Worm (Caenorhabditis elegans) whole organism, mixed stage, embryonic: ENCODE data around the gene ZK105.12.

ENCODE experiments used
- M03D4.4 ChIP-seq: sonication (generic microtip); optimal IDR thresholded peaks from 2 replicates; lab custom pipeline; 2017; ENCODE audit warnings: mild to moderate bottlenecking, missing genetic modification characterization, missing compliant biosample characterization
- bed-3 ChIP-seq: fragments of 200-800 bp; sonication (Bioruptor generic); optimal IDR thresholded peaks from 3 replicates; lab custom pipeline; 2018; ENCODE audit warnings: mild to moderate bottlenecking, missing genetic modification characterization, moderate library complexity, missing compliant biosample characterization
- blmp-1 ChIP-seq: fragments of 150-350 bp; optimal IDR thresholded peaks from 2 replicates; lab custom pipeline; 2014; ENCODE audit warnings: missing biosample characterization, missing genetic modification characterization
- ceh-39 ChIP-seq: fragments of 150-350 bp; optimal IDR thresholded peaks from 2 replicates; lab custom pipeline; 2014; ENCODE audit warnings: missing biosample characterization, missing genetic modification characterization
- ceh-43 ChIP-seq: fragments of 200-800 bp; sonication (Bioruptor generic); optimal IDR thresholded peaks from 2 replicates; lab custom pipeline; 2018; ENCODE audit warnings: mild to moderate bottlenecking, missing genetic modification characterization, moderate library complexity, missing compliant biosample characterization
- ceh-83 ChIP-seq: fragments of 200-800 bp; sonication (Bioruptor generic); optimal IDR thresholded peaks from 2 replicates; lab custom pipeline; 2018; ENCODE audit warnings: mild to moderate bottlenecking, missing genetic modification characterization, missing compliant biosample characterization
- ces-1 ChIP-seq: fragments of 150-350 bp; optimal IDR thresholded peaks from 2 replicates; lab custom pipeline; 2014; ENCODE audit warnings: missing biosample characterization, missing genetic modification reagents, missing genetic modification characterization
- cnd-1 ChIP-seq: fragments of 200-800 bp; sonication (Bioruptor generic); optimal IDR thresholded peaks from 2 replicates; lab custom pipeline; 2018; ENCODE audit warnings: mild to moderate bottlenecking, missing genetic modification characterization, missing compliant biosample characterization
- drap-1 ChIP-seq: fragments of 200-800 bp; sonication (Bioruptor generic); optimal IDR thresholded peaks from 3 replicates; lab custom pipeline; 2018; ENCODE audit warnings: mild to moderate bottlenecking, missing genetic modification characterization, missing compliant biosample characterization
- elt-1 ChIP-seq: sonication (generic microtip); optimal IDR thresholded peaks from 2 replicates; lab custom pipeline; 2017; ENCODE audit warnings: missing genetic modification characterization, mild to moderate bottlenecking, missing compliant biosample characterization, antibody characterized with exemption, moderate library complexity, borderline replicate concordance; ENCODE audit not compliant: insufficient read depth
- elt-3 ChIP-seq: fragments of 150-350 bp; optimal IDR thresholded peaks from 2 replicates; lab custom pipeline; 2014; ENCODE audit warnings: missing biosample characterization, missing genetic modification characterization
- flh-1 ChIP-seq: fragments of 200-800 bp; sonication (Bioruptor generic); optimal IDR thresholded peaks from 2 replicates; lab custom pipeline; 2018; ENCODE audit warnings: mild to moderate bottlenecking, missing genetic modification characterization, moderate library complexity, missing compliant biosample characterization
- ham-2 ChIP-seq: fragments of 200-800 bp; sonication (Bioruptor generic); optimal IDR thresholded peaks from 2 replicates; lab custom pipeline; 2018; ENCODE audit warnings: mild to moderate bottlenecking, missing genetic modification characterization, missing compliant biosample characterization
- hlh-1 ChIP-seq: fragments of 150-350 bp; optimal IDR thresholded peaks from 2 replicates; lab custom pipeline; 2014; ENCODE audit warnings: missing biosample characterization, missing genetic modification reagents, missing genetic modification characterization
- lin-32 ChIP-seq: fragments of 200-800 bp; sonication (Bioruptor generic); optimal IDR thresholded peaks from 2 replicates; lab custom pipeline; 2018; ENCODE audit warnings: mild to moderate bottlenecking, missing genetic modification characterization, missing compliant biosample characterization
- lsy-2 ChIP-seq: fragments of 150-350 bp; optimal IDR thresholded peaks from 2 replicates; lab custom pipeline; 2014; ENCODE audit warnings: missing biosample characterization, missing genetic modification characterization
- mab-5 ChIP-seq: fragments of 150-350 bp; optimal IDR thresholded peaks from 2 replicates; lab custom pipeline; 2014; ENCODE audit warnings: missing biosample characterization, missing genetic modification characterization
- mep-1 ChIP-seq: fragments of 150-350 bp; optimal IDR thresholded peaks from 2 replicates; lab custom pipeline; 2017; ENCODE audit warnings: missing biosample characterization, missing genetic modification reagents, missing genetic modification characterization, inconsistent platforms
- mls-2 ChIP-seq: sonication (generic microtip); optimal IDR thresholded peaks from 2 replicates; lab custom pipeline; 2016; ENCODE audit warnings: mild to moderate bottlenecking, missing genetic modification characterization, moderate library complexity, missing compliant biosample characterization
- nhr-12 ChIP-seq: fragments of 150-350 bp; optimal IDR thresholded peaks from 2 replicates; lab custom pipeline; 2014; ENCODE audit warnings: missing biosample characterization, missing genetic modification characterization
- nhr-2 ChIP-seq: fragments of 150-350 bp; optimal IDR thresholded peaks from 2 replicates; lab custom pipeline; 2014; ENCODE audit warnings: missing biosample characterization, missing genetic modification characterization
- nhr-237 ChIP-seq: fragments of 150-350 bp; optimal IDR thresholded peaks from 2 replicates; lab custom pipeline; 2014; ENCODE audit warnings: missing biosample characterization, missing genetic modification characterization
- nhr-28 ChIP-seq: fragments of 150-350 bp; optimal IDR thresholded peaks from 2 replicates; lab custom pipeline; 2014; ENCODE audit warnings: missing biosample characterization, missing genetic modification characterization
- pha-4 ChIP-seq: fragments of 150-350 bp; optimal IDR thresholded peaks from 2 replicates; lab custom pipeline; 2018; ENCODE audit warnings: missing biosample characterization, missing genetic modification reagents, missing genetic modification characterization
- sem-2 ChIP-seq: fragments of 200-800 bp; sonication (Bioruptor generic); optimal IDR thresholded peaks from 2 replicates; lab custom pipeline; 2018; ENCODE audit warnings: mild to moderate bottlenecking, missing genetic modification characterization, missing compliant biosample characterization
- snpc-4 ChIP-seq: fragments of 150-350 bp; optimal IDR thresholded peaks from 2 replicates; lab custom pipeline; 2014; ENCODE audit warnings: missing biosample characterization, missing genetic modification characterization
- sptf-1 ChIP-seq: sonication (generic microtip); optimal IDR thresholded peaks from 2 replicates; lab custom pipeline; 2017; ENCODE audit warnings: mild to moderate bottlenecking, missing genetic modification characterization, moderate library complexity, missing compliant biosample characterization
- tbx-8 ChIP-seq: fragments of 200-800 bp; sonication (Bioruptor generic); optimal IDR thresholded peaks from 2 replicates; lab custom pipeline; 2018; ENCODE audit warnings: mild to moderate bottlenecking, missing genetic modification characterization, moderate library complexity, missing compliant biosample characterization
- unc-120 ChIP-seq: sonication (generic microtip); optimal IDR thresholded peaks from 2 replicates; lab custom pipeline; 2017; ENCODE audit warnings: missing genetic modification characterization, missing compliant biosample characterization; ENCODE audit not compliant: poor library complexity, severe bottlenecking
- unc-39 ChIP-seq: fragments of 150-350 bp; optimal IDR thresholded peaks from 2 replicates; lab custom pipeline; 2014; ENCODE audit warnings: missing biosample characterization, missing genetic modification characterization
- unc-62 ChIP-seq: fragments of 150-350 bp; optimal IDR thresholded peaks from 2 replicates; lab custom pipeline; 2014; ENCODE audit warnings: missing biosample characterization, missing genetic modification reagents, missing genetic modification characterization
- zip-8 ChIP-seq: fragments of 150-350 bp; optimal IDR thresholded peaks from 2 replicates; lab custom pipeline; 2014; ENCODE audit warnings: missing biosample characterization, missing genetic modification characterization
- ztf-11 ChIP-seq: fragments of 150-350 bp; optimal IDR thresholded peaks from 2 replicates; lab custom pipeline; 2014; ENCODE audit warnings: missing biosample characterization, missing genetic modification characterization

Gene ZK105.12

DNA sequence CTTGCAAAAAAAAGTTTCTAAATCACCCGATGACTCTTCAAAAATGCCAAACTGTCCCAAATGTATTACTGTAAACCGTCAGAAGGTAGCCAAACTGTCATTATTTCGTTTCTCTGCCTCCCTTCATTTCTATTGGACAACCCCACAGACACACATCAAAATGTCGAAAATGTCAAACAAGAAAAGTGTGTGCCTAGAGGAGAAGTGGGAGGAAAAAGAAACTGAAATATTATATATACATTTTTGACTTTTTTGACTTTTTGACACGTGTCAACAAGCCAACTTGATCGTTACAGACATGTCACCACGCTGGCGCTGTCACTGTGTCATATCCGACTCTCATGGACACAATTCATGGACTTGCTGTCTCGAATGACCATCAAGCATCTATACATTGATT lies 33.8 kb upstream of the ZK105.12 start:
- TF ChIP-seq M03D4.4 (tag; lab: Kevin White, UChicago) (no peak), elt-1 (tag; lab: Kevin White, UChicago) (no peak), ceh-39 (tag; lab: Kevin White, UChicago) (no peak), zip-8 (tag; lab: Kevin White, UChicago) (no peak), mep-1 (tag; lab: Kevin White, UChicago) (no peak), nhr-237 (no peak), sptf-1 (tag; lab: Kevin White, UChicago) (no peak), snpc-4 (tag; lab: Kevin White, UChicago) (no peak), unc-39 (no peak), ham-2 (no peak), lsy-2 (tag; lab: Kevin White, UChicago) (no peak), blmp-1 (tag; lab: Kevin White, UChicago) (no peak), tbx-8 (GFP tag; lab: Kevin White, UChicago) (no peak), sem-2 (GFP tag; lab: Kevin White, UChicago) (no peak), bed-3 (GFP tag; lab: Kevin White, UChicago) (no peak), ces-1 (GFP tag; lab: Kevin White, UChicago) (no peak), lin-32 (no peak), mab-5 (tag; lab: Kevin White, UChicago) (no peak), ceh-83 (GFP tag; lab: Kevin White, UChicago) (no peak)

DNA sequence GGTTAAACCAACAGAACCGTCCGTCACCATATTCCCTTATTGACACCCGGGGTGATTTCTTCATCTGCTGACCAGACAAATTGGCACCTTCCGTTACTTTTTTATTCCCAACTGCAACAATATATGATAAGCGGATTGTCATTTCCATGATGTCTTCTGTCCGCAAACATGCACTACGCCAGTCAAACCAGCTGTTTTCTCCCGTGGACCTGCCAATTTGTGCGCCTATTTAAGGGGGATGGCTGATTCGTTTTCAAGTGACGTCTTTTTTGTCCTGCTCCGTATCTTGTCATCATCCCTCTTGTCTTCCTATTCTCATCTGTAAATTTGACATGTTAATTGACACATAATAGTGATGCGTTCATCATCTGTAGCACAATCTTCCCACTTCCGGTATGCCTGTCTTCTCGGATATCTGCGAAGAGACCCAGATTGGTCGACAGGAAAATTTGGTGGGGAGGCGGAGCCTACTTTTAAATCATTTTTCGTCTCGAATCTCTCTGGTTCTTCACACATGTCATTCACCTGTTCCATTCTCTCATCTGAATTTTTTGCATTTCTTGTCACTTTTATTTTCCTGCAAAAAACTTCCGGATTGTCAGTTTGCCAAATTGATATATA lies 32.2 kb upstream of the ZK105.12 start:
- TF ChIP-seq sem-2 (GFP tag; lab: Kevin White, UChicago), result no peak
- TF ChIP-seq elt-3 (tag; lab: Kevin White, UChicago), result no peak
- TF ChIP-seq ham-2, result no peak
- no peak for TF ChIP-seq M03D4.4 (tag; lab: Kevin White, UChicago)
- no peak for TF ChIP-seq flh-1 (GFP tag; lab: Kevin White, UChicago)
- TF ChIP-seq ceh-83 (GFP tag; lab: Kevin White, UChicago), result no peak
- no peak for TF ChIP-seq ztf-11 (tag; lab: Kevin White, UChicago)
- TF ChIP-seq zip-8 (tag; lab: Kevin White, UChicago), result no peak
- TF ChIP-seq ceh-43 (GFP tag; lab: Kevin White, UChicago), result no peak
- no peak for TF ChIP-seq unc-120 (tag; lab: Kevin White, UChicago)

DNA sequence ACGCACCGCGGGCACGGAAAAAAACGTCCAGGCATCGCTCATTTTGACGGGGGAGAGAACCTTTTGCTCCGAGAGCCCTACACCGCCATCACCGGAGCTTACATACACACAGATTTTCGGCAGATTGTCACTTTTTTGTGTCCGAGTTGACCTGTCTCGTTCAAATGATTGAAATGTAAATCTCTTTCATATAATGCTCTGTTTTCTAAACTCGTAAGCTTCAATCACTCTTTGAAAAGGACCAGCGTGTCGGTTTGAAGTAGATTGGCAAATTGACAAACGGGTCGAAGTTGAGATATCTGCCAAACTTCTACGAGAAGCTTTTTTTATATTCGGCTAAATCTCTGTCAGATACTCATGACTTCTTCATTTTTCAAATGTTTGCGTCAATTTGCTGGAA lies 31.2 kb upstream of the ZK105.12 start:
- no peak for TF ChIP-seq cnd-1 (tag; lab: Kevin White, UChicago)
- no peak for TF ChIP-seq drap-1
- TF ChIP-seq nhr-28 (tag; lab: Kevin White, UChicago), result no peak
- TF ChIP-seq bed-3 (GFP tag; lab: Kevin White, UChicago), result no peak
- no peak for TF ChIP-seq nhr-237

DNA sequence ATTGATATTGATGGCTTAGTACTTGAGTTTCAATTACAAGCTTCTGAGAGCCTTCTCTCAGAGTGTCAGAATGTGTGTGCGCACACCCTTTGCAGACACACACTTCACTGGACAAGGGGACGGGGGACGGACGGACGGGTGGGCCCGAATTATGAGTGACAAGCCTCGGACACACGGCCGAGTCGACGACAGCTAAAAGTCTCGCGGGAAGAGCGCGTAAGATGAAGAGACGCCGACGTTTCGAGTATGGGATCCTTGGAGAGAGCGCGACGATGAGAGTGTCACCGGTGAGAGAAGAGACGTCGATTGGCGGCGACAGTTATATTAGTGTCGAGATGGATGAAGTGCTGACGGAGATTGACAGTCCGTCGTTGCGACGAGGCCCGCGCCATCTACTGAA lies 30.0 kb upstream of the ZK105.12 start:
- TF ChIP-seq pha-4 (tag; lab: Kevin White, UChicago), result no peak
- no peak for TF ChIP-seq ztf-11 (tag; lab: Kevin White, UChicago)
- TF ChIP-seq nhr-2 (tag; lab: Kevin White, UChicago), result peak; percentile 39
- no peak for TF ChIP-seq nhr-12 (tag; lab: Kevin White, UChicago)
- TF ChIP-seq snpc-4 (tag; lab: Kevin White, UChicago), result no peak
- TF ChIP-seq blmp-1 (tag; lab: Kevin White, UChicago), result no peak
- peak; percentile 18 for TF ChIP-seq unc-120 (tag; lab: Kevin White, UChicago)
- no peak for TF ChIP-seq mls-2 (tag; lab: Kevin White, UChicago)
- TF ChIP-seq nhr-237, result no peak
- no peak for TF ChIP-seq nhr-28 (tag; lab: Kevin White, UChicago)
- no peak for TF ChIP-seq ceh-43 (GFP tag; lab: Kevin White, UChicago)
- TF ChIP-seq unc-62 (GFP tag; lab: Kevin White, UChicago), result peak; percentile 99
- TF ChIP-seq sptf-1 (tag; lab: Kevin White, UChicago), result no peak
- no peak for TF ChIP-seq tbx-8 (GFP tag; lab: Kevin White, UChicago)
- TF ChIP-seq hlh-1 (tag; lab: Kevin White, UChicago), result no peak
- no peak for TF ChIP-seq ceh-39 (tag; lab: Kevin White, UChicago)
- TF ChIP-seq ham-2, result peak; percentile 86
- no peak for TF ChIP-seq mep-1 (tag; lab: Kevin White, UChicago)
- TF ChIP-seq unc-39, result no peak
- no peak for TF ChIP-seq mab-5 (tag; lab: Kevin White, UChicago)
